Fruit fly (Drosophila melanogaster) whole organism, embryonic: ENCODE measurements around the gene CG32176.
A peak's percentile ranks its signal among the peaks of the same experiment; 100 is the strongest.

ENCODE experiments used
- BEAF-32 ChIP-seq: fragments of 200-800 bp; sonication (Bioruptor generic); optimal IDR thresholded peaks from 3 replicates; lab custom pipeline; 2017; ENCODE audit warnings: missing biosample characterization, missing genetic modification characterization, mild to moderate bottlenecking, moderate library complexity, missing genetic modification reagents
- CG10267 ChIP-seq: fragments of 200-800 bp; sonication (Bioruptor generic); optimal IDR thresholded peaks from 2 replicates; lab custom pipeline; 2018; ENCODE audit warnings: missing biosample characterization, mild to moderate bottlenecking, missing genetic modification characterization, moderate library complexity
- CG1602 ChIP-seq: fragments of 200-800 bp; sonication (Bioruptor generic); optimal IDR thresholded peaks from 3 replicates; lab custom pipeline; 2016; ENCODE audit warnings: missing biosample characterization, missing genetic modification characterization
- CG1603 ChIP-seq: fragments of 200-800 bp; sonication (Bioruptor generic); optimal IDR thresholded peaks from 2 replicates; lab custom pipeline; 2019; ENCODE audit warnings: missing biosample characterization, mild to moderate bottlenecking, missing genetic modification characterization, moderate library complexity
- CG16813 ChIP-seq: fragments of 200-800 bp; sonication (Bioruptor generic); IDR thresholded peaks from 3 replicates; pipeline ENCODE4 v1.3.6; 2022; ENCODE audit warnings: missing biosample characterization, missing genetic modification characterization; ENCODE audit not compliant: partially characterized antibody
- CG16815 ChIP-seq: fragments of 200-800 bp; sonication (Bioruptor generic); optimal IDR thresholded peaks from 3 replicates; lab custom pipeline; 2017; ENCODE audit warnings: missing biosample characterization, mild to moderate bottlenecking, missing genetic modification characterization
- CG18599 ChIP-seq: fragments of 200-800 bp; sonication (Bioruptor generic); optimal IDR thresholded peaks from 3 replicates; lab custom pipeline; 2017; ENCODE audit warnings: missing biosample characterization, missing genetic modification characterization, mild to moderate bottlenecking, moderate library complexity, missing genetic modification reagents
- CG2199 ChIP-seq: fragments of 200-800 bp; sonication (Bioruptor generic); IDR thresholded peaks from 3 replicates; pipeline ENCODE4 v1.3.6; 2022; ENCODE audit warnings: missing biosample characterization, missing genetic modification characterization
- CG31388 ChIP-seq: fragments of 200-800 bp; sonication (Bioruptor generic); optimal IDR thresholded peaks from 2 replicates; lab custom pipeline; 2016; ENCODE audit warnings: missing biosample characterization, missing genetic modification characterization
- CG32772 ChIP-seq: fragments of 200-800 bp; sonication (Bioruptor generic); IDR thresholded peaks from 2 replicates; pipeline ENCODE4 v1.3.6; 2022; ENCODE audit warnings: missing biosample characterization, missing genetic modification characterization
- CG34376 ChIP-seq: fragments of 200-800 bp; sonication (Bioruptor generic); optimal IDR thresholded peaks from 2 replicates; lab custom pipeline; 2018; ENCODE audit warnings: missing biosample characterization, mild to moderate bottlenecking, missing genetic modification characterization
- CG34422 ChIP-seq: fragments of 200-800 bp; sonication (Bioruptor generic); IDR thresholded peaks from 3 replicates; pipeline ENCODE4 v1.3.6; 2022; ENCODE audit warnings: missing biosample characterization, missing genetic modification characterization
- CG3838 ChIP-seq: fragments of 200-800 bp; sonication (Bioruptor generic); optimal IDR thresholded peaks from 3 replicates; lab custom pipeline; 2016; ENCODE audit warnings: missing biosample characterization, missing genetic modification characterization
- CG4360 ChIP-seq: fragments of 200-800 bp; sonication (Bioruptor generic); IDR thresholded peaks from 2 replicates; pipeline ENCODE4 v1.3.6; 2022; ENCODE audit warnings: missing biosample characterization, missing genetic modification characterization
- CG43689 ChIP-seq: fragments of 200-800 bp; sonication (Bioruptor generic); IDR thresholded peaks from 2 replicates; pipeline ENCODE4 v1.3.6; 2022; ENCODE audit warnings: missing biosample characterization, missing genetic modification characterization
- CG4404 ChIP-seq: fragments of 200-800 bp; sonication (Bioruptor generic); IDR thresholded peaks from 2 replicates; pipeline ENCODE4 v1.3.6; 2022; ENCODE audit warnings: missing biosample characterization, missing genetic modification characterization
- CG5953 ChIP-seq: fragments of 200-800 bp; sonication (Bioruptor generic); IDR thresholded peaks from 2 replicates; pipeline ENCODE4 v1.3.6; 2022; ENCODE audit warnings: missing biosample characterization, missing genetic modification characterization
- CG6254 ChIP-seq: fragments of 200-800 bp; sonication (Bioruptor generic); optimal IDR thresholded peaks from 3 replicates; lab custom pipeline; 2017; ENCODE audit warnings: mild to moderate bottlenecking, missing biosample characterization, missing genetic modification reagents, missing genetic modification characterization
- CG8290 ChIP-seq, 3 experiments: fragments of 200-800 bp; sonication (Bioruptor generic); optimal IDR thresholded peaks; 2 replicates each; lab custom pipeline; 2016 to 2019; ENCODE audit warnings: missing biosample characterization in 3 of 3, missing genetic modification characterization in 3 of 3, mild to moderate bottlenecking in 2 of 3, moderate library complexity in 1 of 3
- CG8924 ChIP-seq: fragments of 200-800 bp; optimal IDR thresholded peaks from 3 replicates; lab custom pipeline; 2019; ENCODE audit warnings: missing biosample characterization, mild to moderate bottlenecking, missing genetic modification characterization, moderate library complexity
- CG9609 ChIP-seq: fragments of 200-800 bp; sonication (Bioruptor generic); optimal IDR thresholded peaks from 3 replicates; lab custom pipeline; 2016; ENCODE audit warnings: missing biosample characterization, missing genetic modification characterization
- CkIIα-i1 ChIP-seq: fragments of 200-800 bp; sonication (Bioruptor generic); IDR thresholded peaks from 2 replicates; pipeline ENCODE4 v1.3.6; 2022; ENCODE audit warnings: missing biosample characterization, missing genetic modification characterization
- Hr51 ChIP-seq, 2 experiments: fragments of 200-800 bp; sonication (Bioruptor generic); optimal IDR thresholded peaks; 2 replicates in 1 of 2; 3 replicates in 1 of 2; lab custom pipeline; 2016 to 2018; ENCODE audit warnings: missing biosample characterization in 2 of 2, missing genetic modification characterization in 2 of 2, mild to moderate bottlenecking in 1 of 2, moderate library complexity in 1 of 2
- Oli ChIP-seq: fragments of 200-800 bp; sonication (Bioruptor generic); optimal IDR thresholded peaks from 2 replicates; lab custom pipeline; 2018; ENCODE audit warnings: missing biosample characterization, mild to moderate bottlenecking, missing genetic modification characterization, moderate library complexity
- Ravus ChIP-seq: fragments of 200-800 bp; sonication (Bioruptor generic); IDR thresholded peaks from 2 replicates; pipeline ENCODE4 v1.3.6; 2022; ENCODE audit warnings: missing biosample characterization, missing genetic modification characterization
- Rfx ChIP-seq: fragments of 200-800 bp; sonication (Bioruptor generic); IDR thresholded peaks from 2 replicates; pipeline ENCODE4 v1.3.6; 2022; ENCODE audit warnings: missing biosample characterization, missing genetic modification characterization
- Side ChIP-seq: fragments of 200-800 bp; sonication (Bioruptor generic); optimal IDR thresholded peaks from 2 replicates; lab custom pipeline; 2016; ENCODE audit warnings: missing biosample characterization, missing genetic modification characterization
- Sin3A ChIP-seq: fragments of >200 bp; optimal IDR thresholded peaks from 2 replicates; lab custom pipeline; 2018
- Spps ChIP-seq: fragments of 200-800 bp; sonication (Bioruptor generic); optimal IDR thresholded peaks from 2 replicates; lab custom pipeline; 2018; ENCODE audit warnings: missing biosample characterization, mild to moderate bottlenecking, missing genetic modification characterization
- Sry-δ ChIP-seq: fragments of 200-800 bp; sonication (Bioruptor generic); optimal IDR thresholded peaks from 2 replicates; lab custom pipeline; 2016; ENCODE audit warnings: missing biosample characterization, missing genetic modification characterization
- Vsx1 ChIP-seq: fragments of 200-800 bp; sonication (Bioruptor generic); optimal IDR thresholded peaks from 2 replicates; lab custom pipeline; 2017; ENCODE audit warnings: missing biosample characterization, mild to moderate bottlenecking, missing genetic modification characterization, missing genetic modification reagents
- az2 ChIP-seq: fragments of 200-800 bp; sonication (Bioruptor generic); optimal IDR thresholded peaks from 3 replicates; lab custom pipeline; 2016; ENCODE audit warnings: missing biosample characterization, missing genetic modification characterization
- bbx ChIP-seq: fragments of 200-800 bp; sonication (Bioruptor generic); IDR thresholded peaks from 2 replicates; pipeline ENCODE4 v1.3.6; 2022; ENCODE audit warnings: missing biosample characterization, missing genetic modification characterization; ENCODE audit not compliant: partially characterized antibody
- bsh ChIP-seq, 2 experiments: fragments of 200-800 bp; sonication (Bioruptor generic); optimal IDR thresholded peaks; 2 replicates each; lab custom pipeline; 2017 to 2018; ENCODE audit warnings: mild to moderate bottlenecking in 2 of 2, missing biosample characterization in 2 of 2, missing genetic modification characterization in 2 of 2, moderate library complexity in 1 of 2
- crc ChIP-seq: fragments of 200-800 bp; sonication (Bioruptor generic); optimal IDR thresholded peaks from 2 replicates; lab custom pipeline; 2016; ENCODE audit warnings: missing biosample characterization, missing genetic modification characterization
- esg ChIP-seq: fragments of 200-800 bp; sonication (Bioruptor generic); conservative IDR thresholded peaks from 2 replicates; pipeline ENCODE4 v1.3.6; 2022; ENCODE audit warnings: missing biosample characterization, missing genetic modification characterization
- gro ChIP-seq: fragments of 200-800 bp; sonication (Bioruptor generic); optimal IDR thresholded peaks from 2 replicates; lab custom pipeline; 2016; ENCODE audit warnings: missing biosample characterization, missing genetic modification characterization
- luna ChIP-seq: fragments of 200-800 bp; sonication (Bioruptor generic); optimal IDR thresholded peaks from 2 replicates; lab custom pipeline; 2016; ENCODE audit warnings: missing biosample characterization, missing genetic modification characterization
- mld ChIP-seq: fragments of 200-800 bp; sonication (Bioruptor generic); IDR thresholded peaks from 3 replicates; pipeline ENCODE4 v1.3.6; 2022; ENCODE audit warnings: missing biosample characterization, missing genetic modification characterization; ENCODE audit not compliant: partially characterized antibody
- nmo ChIP-seq: fragments of 200-800 bp; sonication (Bioruptor generic); optimal IDR thresholded peaks from 2 replicates; lab custom pipeline; 2018; ENCODE audit warnings: missing biosample characterization, mild to moderate bottlenecking, missing genetic modification characterization, moderate library complexity
- onecut ChIP-seq: fragments of 200-800 bp; sonication (Bioruptor generic); IDR thresholded peaks from 2 replicates; pipeline ENCODE4 v1.3.6; 2022; ENCODE audit warnings: missing biosample characterization, missing genetic modification characterization
- pho ChIP-seq: fragments of 200-800 bp; sonication (Bioruptor generic); optimal IDR thresholded peaks from 2 replicates; lab custom pipeline; 2016; ENCODE audit warnings: missing biosample characterization, missing genetic modification characterization
- psq ChIP-seq: fragments of 200-800 bp; sonication (Bioruptor generic); optimal IDR thresholded peaks from 2 replicates; lab custom pipeline; 2017; ENCODE audit warnings: missing biosample characterization, missing genetic modification characterization
- run ChIP-seq: fragments of 200-800 bp; sonication (Bioruptor generic); optimal IDR thresholded peaks from 3 replicates; lab custom pipeline; 2018; ENCODE audit warnings: missing biosample characterization, mild to moderate bottlenecking, missing genetic modification characterization
- slp2 ChIP-seq: fragments of 200-800 bp; sonication (Bioruptor generic); optimal IDR thresholded peaks from 2 replicates; lab custom pipeline; 2016; ENCODE audit warnings: missing biosample characterization, missing genetic modification characterization
- sna ChIP-seq: fragments of 200-800 bp; sonication (Bioruptor generic); IDR thresholded peaks from 2 replicates; pipeline ENCODE4 v1.3.6; 2022; ENCODE audit warnings: missing biosample characterization, missing genetic modification characterization; ENCODE audit not compliant: partially characterized antibody
- so ChIP-seq: fragments of 200-800 bp; sonication (Bioruptor generic); IDR thresholded peaks from 3 replicates; pipeline ENCODE4 v1.3.6; 2022; ENCODE audit warnings: missing biosample characterization, missing genetic modification characterization
- stc ChIP-seq: fragments of 200-800 bp; sonication (Bioruptor generic); IDR thresholded peaks from 2 replicates; pipeline ENCODE4 v1.3.6; 2022; ENCODE audit warnings: missing biosample characterization, missing genetic modification characterization
- usp ChIP-seq: fragments of >200 bp; optimal IDR thresholded peaks from 2 replicates; lab custom pipeline; 2017; ENCODE audit warnings: missing biosample characterization, missing genetic modification characterization
- zfh1 ChIP-seq: fragments of 200-800 bp; sonication (Bioruptor generic); IDR thresholded peaks from 3 replicates; pipeline ENCODE4 v1.3.6; 2022; ENCODE audit warnings: missing biosample characterization, missing genetic modification characterization

Gene CG32176

DNA sequence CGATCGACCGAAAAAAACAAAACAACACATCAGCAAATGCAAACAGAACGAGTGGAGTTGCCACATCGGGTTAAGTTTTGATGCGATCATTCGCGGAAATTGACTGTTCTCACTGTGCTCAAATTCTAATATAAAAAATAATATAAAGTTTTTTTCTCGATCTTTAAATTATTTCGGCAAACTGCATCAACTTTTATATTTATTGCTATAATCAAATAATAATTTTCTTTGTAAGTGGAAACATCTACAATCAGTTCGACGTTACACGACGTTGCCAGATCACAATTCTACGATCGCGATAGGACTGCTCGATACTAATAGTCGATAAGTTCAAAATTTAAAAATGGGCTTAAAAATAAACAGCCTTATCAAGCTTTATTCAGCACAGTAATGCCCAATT, 4.9 kb upstream of the CG32176 start, which contains the start of gene Gorab (continued):
- TF ChIP-seq Spps (tag; lab: Kevin White, UChicago) (peak; percentile 74), CG8924 (peak; percentile 85), nmo (GFP tag; lab: Kevin White, UChicago) (peak; percentile 95), CG43689 (peak; percentile 83), CG34422 (GFP tag; lab: Robert Waterston, UW) (peak; percentile 97), pho (GFP tag; lab: Kevin White, UChicago) (peak; percentile 79), stc (GFP tag; lab: Robert Waterston, UW) (peak; percentile 90), Hr51 (GFP tag; optimal IDR thresholded peaks at IDR 0.05; lab: Kevin White, UChicago) (peak; percentile 77 to 82), psq (GFP tag; lab: Kevin White, UChicago) (peak; percentile 55), Side (GFP tag; lab: Kevin White, UChicago) (no peak), az2 (GFP tag; lab: Kevin White, UChicago) (peak; percentile 90), CG6254 (GFP tag; lab: Kevin White, UChicago) (peak; percentile 51), sna (GFP tag; lab: Robert Waterston, UW) (no peak), CG1603 (tag; lab: Kevin White, UChicago) (no peak), CG5953 (GFP tag; lab: Robert Waterston, UW) (peak; percentile 84), Rfx (GFP tag; lab: Robert Waterston, UW) (peak; percentile 95), esg (GFP tag; lab: Robert Waterston, UW) (peak; percentile 96), CG8290 (GFP tag; optimal IDR thresholded peaks at IDR 0.05; lab: Kevin White, UChicago) (peak; percentile 85), CG8290 (tag; optimal IDR thresholded peaks at IDR 0.05; lab: Kevin White, UChicago) (peak in 1 of 2 experiments; percentile 57), CG2199 (peak; percentile 83; the same call in 2 of the 3 replicates), CG16815 (GFP tag; lab: Kevin White, UChicago) (peak; percentile 90), mld (GFP tag; lab: Robert Waterston, UW) (no peak), Ravus (GFP tag; lab: Robert Waterston, UW) (peak; percentile 79), CG16813 (GFP tag; lab: Robert Waterston, UW) (peak; percentile 48; the same call in 2 of the 3 replicates), Vsx1 (peak; percentile 87), luna (GFP tag; lab: Kevin White, UChicago) (peak; percentile 37), bbx (GFP tag; lab: Robert Waterston, UW) (peak; percentile 56; the same call in 1 of the 2 replicates), usp (no peak), CG4404 (peak; percentile 97), Oli (tag; lab: Kevin White, UChicago) (peak; percentile 80), CG4360 (GFP tag; lab: Robert Waterston, UW) (peak; percentile 69), crc (GFP tag; lab: Kevin White, UChicago) (no peak), Sin3A (peak; percentile 46), CG34376 (no peak), CG18599 (GFP tag; lab: Kevin White, UChicago) (peak; percentile 80), so (GFP tag; lab: Robert Waterston, UW) (peak; percentile 85; the same call in 2 of the 3 replicates), slp2 (peak; percentile 72), CkIIα-i1 (GFP tag; lab: Robert Waterston, UW) (no peak), run (no peak), CG31388 (peak; percentile 73), BEAF-32 (peak; percentile 76), CG3838 (GFP tag; lab: Kevin White, UChicago) (peak; percentile 56), CG32772 (peak; percentile 97), onecut (GFP tag; lab: Robert Waterston, UW) (peak; percentile 62), CG10267 (peak; percentile 85), CG1602 (GFP tag; lab: Kevin White, UChicago) (peak; percentile 93), zfh1 (GFP tag; lab: Robert Waterston, UW) (peak; percentile 97), bsh (GFP tag; optimal IDR thresholded peaks at IDR 0.05; lab: Kevin White, UChicago) (peak in 1 of 2 experiments; percentile 90), CG9609 (GFP tag; lab: Kevin White, UChicago) (peak; percentile 77), gro (GFP tag; lab: Kevin White, UChicago) (peak; percentile 72), Sry-δ (GFP tag; lab: Kevin White, UChicago) (peak; percentile 61)
